Fruit fly (Drosophila melanogaster) whole organism, embryonic: ENCODE measurements around the gene Cka.
A peak's percentile ranks its signal among the peaks of the same experiment; 100 is the strongest.

Experiments used
- Abd-B ChIP-seq: fragments of 200-800 bp; sonication (Bioruptor generic); optimal IDR thresholded peaks from 2 replicates; lab custom pipeline; 2018; ENCODE audit warnings: missing biosample characterization, mild to moderate bottlenecking, missing genetic modification characterization, moderate library complexity
- BtbVII ChIP-seq: fragments of 200-800 bp; sonication (Bioruptor generic); optimal IDR thresholded peaks from 3 replicates; lab custom pipeline; 2017; ENCODE audit warnings: missing biosample characterization, mild to moderate bottlenecking, missing genetic modification characterization
- C15 ChIP-seq: fragments of 200-800 bp; sonication (Bioruptor generic); IDR thresholded peaks from 3 replicates; pipeline ENCODE4 v1.3.6; 2022; ENCODE audit warnings: missing biosample characterization, missing genetic modification characterization
- CG10565 ChIP-seq: fragments of 200-800 bp; sonication (Bioruptor generic); optimal IDR thresholded peaks from 3 replicates; lab custom pipeline; 2016; ENCODE audit warnings: missing biosample characterization, mild to moderate bottlenecking, missing genetic modification characterization
- CG11085 ChIP-seq: fragments of 200-800 bp; sonication (Bioruptor generic); IDR thresholded peaks from 2 replicates; pipeline ENCODE4 v1.3.6; 2022; ENCODE audit warnings: missing biosample characterization, missing genetic modification characterization
- CG12236 ChIP-seq: fragments of 200-800 bp; sonication (Bioruptor generic); optimal IDR thresholded peaks from 2 replicates; lab custom pipeline; 2016; ENCODE audit warnings: missing biosample characterization, missing genetic modification characterization
- CG14014 ChIP-seq: fragments of 200-800 bp; sonication (Bioruptor generic); IDR thresholded peaks from 2 replicates; pipeline ENCODE4 v1.3.6; 2022; ENCODE audit warnings: missing biosample characterization, missing genetic modification characterization
- CG15601 ChIP-seq: fragments of 200-800 bp; sonication (Bioruptor generic); optimal IDR thresholded peaks from 3 replicates; lab custom pipeline; 2019; ENCODE audit warnings: missing biosample characterization, mild to moderate bottlenecking, missing genetic modification characterization, moderate library complexity
- CG3281 ChIP-seq: fragments of 200-800 bp; sonication (Bioruptor generic); optimal IDR thresholded peaks from 3 replicates; lab custom pipeline; 2017; ENCODE audit warnings: missing biosample characterization, mild to moderate bottlenecking, missing genetic modification characterization
- CG4854 ChIP-seq: fragments of 200-800 bp; sonication (Bioruptor generic); optimal IDR thresholded peaks from 2 replicates; lab custom pipeline; 2016; ENCODE audit warnings: missing biosample characterization, missing genetic modification characterization, inconsistent platforms
- CG6654 ChIP-seq: fragments of 200-800 bp; sonication (Bioruptor generic); optimal IDR thresholded peaks from 2 replicates; lab custom pipeline; 2017; ENCODE audit warnings: missing biosample characterization, mild to moderate bottlenecking, missing genetic modification characterization
- CG6683 ChIP-seq: fragments of 200-800 bp; sonication (Bioruptor generic); optimal IDR thresholded peaks from 2 replicates; lab custom pipeline; 2017; ENCODE audit warnings: missing biosample characterization, mild to moderate bottlenecking, missing genetic modification characterization, missing genetic modification reagents
- CG6791 ChIP-seq: fragments of 200-800 bp; sonication (Bioruptor generic); IDR thresholded peaks from 3 replicates; pipeline ENCODE4 v1.3.6; 2022; ENCODE audit warnings: missing biosample characterization, missing genetic modification characterization; ENCODE audit not compliant: partially characterized antibody
- CG6854 ChIP-seq: fragments of 200-800 bp; sonication (Bioruptor generic); optimal IDR thresholded peaks from 3 replicates; lab custom pipeline; 2017; ENCODE audit warnings: missing biosample characterization, mild to moderate bottlenecking, missing genetic modification characterization
- CG7987 ChIP-seq: fragments of 200-800 bp; sonication (Bioruptor generic); optimal IDR thresholded peaks from 2 replicates; lab custom pipeline; 2018; ENCODE audit warnings: missing biosample characterization, mild to moderate bottlenecking, missing genetic modification characterization, moderate library complexity
- CG8478 ChIP-seq: fragments of >200 bp; optimal IDR thresholded peaks from 2 replicates; lab custom pipeline; 2018
- CG8765 ChIP-seq: fragments of 200-800 bp; sonication (Bioruptor generic); IDR thresholded peaks from 2 replicates; pipeline ENCODE4 v1.3.6; 2022; ENCODE audit warnings: missing biosample characterization, missing genetic modification characterization
- CoRest ChIP-seq: fragments of 200-800 bp; sonication (Bioruptor generic); optimal IDR thresholded peaks from 3 replicates; lab custom pipeline; 2018; ENCODE audit warnings: missing biosample characterization, mild to moderate bottlenecking, missing genetic modification characterization, moderate library complexity
- Dad ChIP-seq: fragments of 200-800 bp; sonication (Bioruptor generic); optimal IDR thresholded peaks from 3 replicates; lab custom pipeline; 2016; ENCODE audit warnings: missing biosample characterization, missing genetic modification characterization
- Deaf1 ChIP-seq: fragments of 200-800 bp; optimal IDR thresholded peaks from 3 replicates; lab custom pipeline; 2019; ENCODE audit warnings: missing biosample characterization, mild to moderate bottlenecking, missing genetic modification characterization, moderate library complexity
- Dek ChIP-seq: fragments of 200-800 bp; sonication (Bioruptor generic); optimal IDR thresholded peaks from 3 replicates; lab custom pipeline; 2019; ENCODE audit warnings: missing biosample characterization, mild to moderate bottlenecking, missing genetic modification characterization, moderate library complexity
- Gsc ChIP-seq: fragments of 200-800 bp; sonication (Bioruptor generic); IDR thresholded peaks from 2 replicates; pipeline ENCODE4 v1.3.6; 2022; ENCODE audit warnings: missing biosample characterization, missing genetic modification characterization
- Hr3 ChIP-seq: fragments of 200-800 bp; sonication (Bioruptor generic); optimal IDR thresholded peaks from 3 replicates; lab custom pipeline; 2016; ENCODE audit warnings: missing biosample characterization, missing genetic modification characterization
- Hr51 ChIP-seq, 2 experiments: fragments of 200-800 bp; sonication (Bioruptor generic); optimal IDR thresholded peaks; 2 replicates in 1 of 2; 3 replicates in 1 of 2; lab custom pipeline; 2016 to 2018; ENCODE audit warnings: missing biosample characterization in 2 of 2, missing genetic modification characterization in 2 of 2, mild to moderate bottlenecking in 1 of 2, moderate library complexity in 1 of 2
- Jarid2 ChIP-seq: fragments of 200-800 bp; sonication (Bioruptor generic); optimal IDR thresholded peaks from 3 replicates; lab custom pipeline; 2017; ENCODE audit warnings: mild to moderate bottlenecking, missing biosample characterization, missing genetic modification reagents, missing genetic modification characterization
- MESR4 ChIP-seq: fragments of 200-800 bp; sonication (Bioruptor generic); optimal IDR thresholded peaks from 2 replicates; lab custom pipeline; 2018; ENCODE audit warnings: missing biosample characterization, mild to moderate bottlenecking, missing genetic modification characterization, moderate library complexity
- Neu2 ChIP-seq: fragments of 200-800 bp; sonication (Bioruptor generic); optimal IDR thresholded peaks from 3 replicates; lab custom pipeline; 2016; ENCODE audit warnings: missing biosample characterization, missing genetic modification characterization, borderline replicate concordance
- NfI ChIP-seq: fragments of 200-800 bp; sonication (Bioruptor generic); optimal IDR thresholded peaks from 3 replicates; lab custom pipeline; 2018; ENCODE audit warnings: missing biosample characterization, mild to moderate bottlenecking, missing genetic modification characterization, moderate library complexity
- Scr ChIP-seq: fragments of 200-800 bp; sonication (Bioruptor generic); IDR thresholded peaks from 2 replicates; pipeline ENCODE4 v1.3.6; 2022; ENCODE audit warnings: missing biosample characterization, missing genetic modification characterization; ENCODE audit not compliant: partially characterized antibody
- Side ChIP-seq: fragments of 200-800 bp; sonication (Bioruptor generic); optimal IDR thresholded peaks from 2 replicates; lab custom pipeline; 2016; ENCODE audit warnings: missing biosample characterization, missing genetic modification characterization
- amos ChIP-seq: fragments of 200-800 bp; sonication (Bioruptor generic); IDR thresholded peaks from 2 replicates; pipeline ENCODE4 v1.3.6; 2022; ENCODE audit warnings: missing biosample characterization, missing genetic modification characterization; ENCODE audit not compliant: partially characterized antibody
- az2 ChIP-seq: fragments of 200-800 bp; sonication (Bioruptor generic); optimal IDR thresholded peaks from 3 replicates; lab custom pipeline; 2016; ENCODE audit warnings: missing biosample characterization, missing genetic modification characterization
- croc ChIP-seq: fragments of 200-800 bp; sonication (Bioruptor generic); conservative IDR thresholded peaks from 3 replicates; pipeline ENCODE4 v1.3.6; 2022; ENCODE audit warnings: missing biosample characterization, missing genetic modification characterization
- eyg ChIP-seq: fragments of 200-800 bp; sonication (Bioruptor generic); optimal IDR thresholded peaks from 3 replicates; lab custom pipeline; 2016; ENCODE audit warnings: missing biosample characterization, missing genetic modification characterization
- inv ChIP-seq: fragments of 200-800 bp; sonication (Bioruptor generic); IDR thresholded peaks from 2 replicates; pipeline ENCODE4 v1.3.6; 2022; ENCODE audit warnings: missing biosample characterization, missing genetic modification characterization; ENCODE audit not compliant: partially characterized antibody
- jing ChIP-seq: fragments of 200-800 bp; sonication (Bioruptor generic); optimal IDR thresholded peaks from 2 replicates; lab custom pipeline; 2018; ENCODE audit warnings: missing biosample characterization, mild to moderate bottlenecking, missing genetic modification characterization
- ken ChIP-seq: fragments of 200-800 bp; sonication (Bioruptor generic); IDR thresholded peaks from 3 replicates; pipeline ENCODE4 v1.3.6; 2022; ENCODE audit warnings: missing biosample characterization, missing genetic modification characterization
- kni ChIP-seq: fragments of 200-800 bp; sonication (Bioruptor generic); optimal IDR thresholded peaks from 3 replicates; lab custom pipeline; 2017; ENCODE audit warnings: mild to moderate bottlenecking, missing biosample characterization, missing genetic modification reagents, missing genetic modification characterization
- nerfin-2 ChIP-seq: fragments of 200-800 bp; sonication (Bioruptor generic); IDR thresholded peaks from 2 replicates; pipeline ENCODE4 v1.3.6; 2022; ENCODE audit warnings: missing biosample characterization, missing genetic modification characterization; ENCODE audit not compliant: partially characterized antibody
- prd ChIP-seq, 3 experiments: fragments of >200 bp in 2 of 3; fragments of 200-800 bp in 1 of 3; sonication (Bioruptor generic) in 1 of 3; optimal IDR thresholded peaks in 2 of 3; IDR thresholded peaks in 1 of 3; 2 replicates in 2 of 3; 3 replicates in 1 of 3; pipeline versions ENCODE4 v1.3.6 to Lab custom; 2017 to 2022; ENCODE audit warnings: missing biosample characterization in 1 of 3, missing genetic modification characterization in 1 of 3
- pzg ChIP-seq: fragments of 200-800 bp; sonication (Bioruptor generic); optimal IDR thresholded peaks from 3 replicates; lab custom pipeline; 2018; ENCODE audit warnings: missing biosample characterization, mild to moderate bottlenecking, missing genetic modification characterization, moderate library complexity
- sc ChIP-seq, 3 experiments: fragments of >200 bp in 2 of 3; fragments of 200-800 bp in 1 of 3; sonication (Bioruptor generic) in 1 of 3; optimal IDR thresholded peaks; 2 replicates in 2 of 3; 3 replicates in 1 of 3; lab custom pipeline; 2017; ENCODE audit warnings: mild to moderate bottlenecking in 1 of 3, missing biosample characterization in 1 of 3, missing genetic modification characterization in 1 of 3, missing genetic modification reagents in 1 of 3
- sna ChIP-seq: fragments of 200-800 bp; sonication (Bioruptor generic); IDR thresholded peaks from 2 replicates; pipeline ENCODE4 v1.3.6; 2022; ENCODE audit warnings: missing biosample characterization, missing genetic modification characterization; ENCODE audit not compliant: partially characterized antibody

Gene Cka

dm6 chr2L:8081640-8082485, 51.3 kb downstream of the Cka start (continued):
- TF ChIP-seq CG7987 (GFP tag; lab: Kevin White, UChicago) (no peak), eyg (GFP tag; lab: Kevin White, UChicago) (no peak), Dad (no peak), nerfin-2 (GFP tag; lab: Robert Waterston, UW) (no peak), Gsc (no peak), CG6654 (GFP tag; lab: Kevin White, UChicago) (no peak), ken (GFP tag; lab: Robert Waterston, UW) (peak; percentile 59; the same call in 2 of the 3 replicates), CG12236 (GFP tag; lab: Kevin White, UChicago) (no peak), C15 (GFP tag; lab: Robert Waterston, UW) (0 out of 3 replicates have a peak, but pooled peaks have one; percentile 35), Abd-B (GFP tag; lab: Kevin White, UChicago) (peak; percentile 71), jing (GFP tag; lab: Kevin White, UChicago) (peak; percentile 30), pzg (no peak), inv (GFP tag; lab: Robert Waterston, UW) (no peak), MESR4 (GFP tag; lab: Kevin White, UChicago) (no peak), CG8478 (no peak), CoRest (tag; lab: Kevin White, UChicago) (peak; percentile 90), Hr3 (peak; percentile 86), Side (GFP tag; lab: Kevin White, UChicago) (no peak), amos (no peak), CG11085 (GFP tag; lab: Robert Waterston, UW) (no peak), Jarid2 (GFP tag; lab: Kevin White, UChicago) (no peak), sc (optimal IDR thresholded peaks at IDR 0.05; lab: Kevin White, UChicago) (no peak), sc (GFP tag; optimal IDR thresholded peaks at IDR 0.05; lab: Kevin White, UChicago) (peak; percentile 85), croc (peak; percentile 74), Deaf1 (tag; lab: Kevin White, UChicago) (no peak), CG3281 (GFP tag; lab: Kevin White, UChicago) (peak; percentile 45), sna (GFP tag; lab: Robert Waterston, UW) (no peak), az2 (peak; percentile 87), Scr (0 out of 2 replicates have a peak, but pooled peaks have one; percentile 35), CG4854 (GFP tag; lab: Kevin White, UChicago) (no peak), prd (optimal IDR thresholded peaks at IDR 0.05; lab: Kevin White, UChicago) (no peak), prd (GFP tag; IDR thresholded peaks at IDR 0.05; lab: Robert Waterston, UW) (peak; percentile 67; the same call in 2 of the 3 replicates), CG6791 (GFP tag; lab: Robert Waterston, UW) (no peak), Neu2 (no peak), NfI (GFP tag; lab: Kevin White, UChicago) (peak; percentile 54), CG8765 (0 out of 2 replicates have a peak, but pooled peaks have one; percentile 23), BtbVII (peak; percentile 45), Hr51 (GFP tag; optimal IDR thresholded peaks at IDR 0.05; lab: Kevin White, UChicago) (peak; percentile 27 to 84), kni (peak; percentile 55), CG10565 (GFP tag; lab: Kevin White, UChicago) (no peak), CG6683 (GFP tag; lab: Kevin White, UChicago) (peak; percentile 7), Dek (peak; percentile 71), CG14014 (GFP tag; lab: Robert Waterston, UW) (peak; percentile 61), CG6854 (GFP tag; lab: Kevin White, UChicago) (peak; percentile 41), CG15601 (tag; lab: Kevin White, UChicago) (peak; percentile 69)
